Worm (Caenorhabditis elegans): ENCODE measurements around the gene F40H3.1.

ce11 chrII:6202910-6203309, 23.3 kb downstream of the F40H3.1 start, which contains the start of gene C30B5.17:
- no peak for TF ChIP-seq nhr-28 (tag; optimal IDR thresholded peaks at IDR 0.05)
- TF ChIP-seq aly-2 (tag; optimal IDR thresholded peaks at IDR 0.05) = no peak
